Worm (Caenorhabditis elegans) whole organism, L1 larva: Measurements from ENCODE around the gene rpn-6.1.

Experiments
- aly-2 ChIP-seq: fragments of 150-350 bp; optimal IDR thresholded peaks from 2 replicates; lab custom pipeline; 2014; ENCODE audit warnings: missing biosample characterization, missing genetic modification characterization
- ama-1 ChIP-seq: fragments of 150-350 bp; optimal IDR thresholded peaks from 2 replicates; lab custom pipeline; 2014
- dsc-1 ChIP-seq: sonication (generic microtip); optimal IDR thresholded peaks from 2 replicates; lab custom pipeline; 2016; ENCODE audit warnings: mild to moderate bottlenecking, missing genetic modification characterization, missing compliant biosample characterization
- elt-2 ChIP-seq: sonication (generic microtip); optimal IDR thresholded peaks from 2 replicates; lab custom pipeline; 2016; ENCODE audit warnings: missing genetic modification characterization, mild to moderate bottlenecking, inconsistent platforms, missing compliant biosample characterization, missing genetic modification reagents
- fos-1 ChIP-seq: fragments of 150-350 bp; optimal IDR thresholded peaks from 2 replicates; lab custom pipeline; 2014; ENCODE audit warnings: missing biosample characterization, missing genetic modification characterization
- mep-1 ChIP-seq: fragments of 150-350 bp; optimal IDR thresholded peaks from 2 replicates; lab custom pipeline; 2014; ENCODE audit warnings: missing biosample characterization, missing genetic modification characterization
- nhr-11 ChIP-seq: fragments of 150-350 bp; optimal IDR thresholded peaks from 2 replicates; lab custom pipeline; 2014; ENCODE audit warnings: missing biosample characterization, missing genetic modification characterization
- nhr-12 ChIP-seq: sonication (generic microtip); optimal IDR thresholded peaks from 2 replicates; lab custom pipeline; 2017; ENCODE audit warnings: missing biosample characterization, missing genetic modification characterization
- nhr-237 ChIP-seq: fragments of 150-350 bp; optimal IDR thresholded peaks from 2 replicates; lab custom pipeline; 2014; ENCODE audit warnings: missing biosample characterization, missing genetic modification characterization
- pqm-1 ChIP-seq: sonication (generic microtip); optimal IDR thresholded peaks from 3 replicates; lab custom pipeline; 2017; ENCODE audit warnings: missing biosample characterization, missing genetic modification characterization
- sox-4 ChIP-seq: sonication (generic microtip); optimal IDR thresholded peaks from 2 replicates; lab custom pipeline; 2016; ENCODE audit warnings: missing genetic modification characterization, missing compliant biosample characterization
- zag-1 ChIP-seq: fragments of 150-350 bp; optimal IDR thresholded peaks from 2 replicates; lab custom pipeline; 2014; ENCODE audit warnings: missing biosample characterization, missing genetic modification characterization

DNA sequence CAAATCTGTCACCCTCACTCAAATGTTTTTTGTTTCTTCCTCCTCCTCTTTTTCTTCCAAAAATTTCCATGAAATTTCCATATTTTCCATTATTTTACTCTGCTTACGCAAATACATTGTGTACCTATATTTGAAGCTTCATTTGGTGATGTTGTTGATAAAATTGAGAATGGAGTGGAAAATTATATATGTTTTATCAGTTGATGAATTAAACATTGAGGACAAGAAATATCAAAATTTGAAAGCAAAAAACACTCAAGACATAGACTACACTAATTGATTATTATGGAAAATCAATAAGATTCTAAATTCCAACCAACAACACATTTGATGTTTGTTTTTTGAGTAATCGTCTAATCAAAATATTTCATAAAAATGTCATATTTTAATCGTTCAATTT is 27.4 kb upstream of the rpn-6.1 start:
- TF ChIP-seq fos-1 (tag; lab: Kevin White, UChicago) (no peak), ama-1 (lab: Kevin White, UChicago) (no peak), aly-2 (tag; lab: Kevin White, UChicago) (no peak), nhr-12 (tag; lab: Kevin White, UChicago) (no peak), dsc-1 (tag; lab: Kevin White, UChicago) (no peak), nhr-11 (no peak), elt-2 (tag; lab: Kevin White, UChicago) (peak; percentile 44), pqm-1 (tag; lab: Kevin White, UChicago) (no peak), zag-1 (no peak), mep-1 (tag; lab: Kevin White, UChicago) (no peak), nhr-237 (tag; lab: Kevin White, UChicago) (no peak), sox-4 (tag; lab: Kevin White, UChicago) (no peak)
